Worm (Caenorhabditis elegans): ENCODE results near the gene B0252.5.

ce11 chrII:6915875-6916274 lies 2.8 kb downstream of the B0252.5 start, which contains the start of gene B0252.8:
- TF ChIP-seq elt-2 (tag; optimal IDR thresholded peaks at IDR 0.05) = no peak
- no peak for TF ChIP-seq C16A3.4 (tag; optimal IDR thresholded peaks at IDR 0.05)
- TF ChIP-seq nhr-28 (tag; optimal IDR thresholded peaks at IDR 0.05) = no peak
- no peak for TF ChIP-seq zip-4 (GFP tag; optimal IDR thresholded peaks at IDR 0.05)
- TF ChIP-seq pqm-1 (tag; optimal IDR thresholded peaks at IDR 0.05) = no peak
- TF ChIP-seq mdl-1 (tag; optimal IDR thresholded peaks at IDR 0.05) = no peak
- TF ChIP-seq skn-1 (tag; optimal IDR thresholded peaks at IDR 0.05) = no peak
- no peak for TF ChIP-seq sox-4 (tag; optimal IDR thresholded peaks at IDR 0.05)
- TF ChIP-seq ztf-11 (tag; optimal IDR thresholded peaks at IDR 0.05) = no peak
- TF ChIP-seq unc-62 (GFP tag; optimal IDR thresholded peaks at IDR 0.05) = no peak
- no peak for TF ChIP-seq blmp-1 (tag; optimal IDR thresholded peaks at IDR 0.05)
- no peak for TF ChIP-seq efl-1 (optimal IDR thresholded peaks at IDR 0.05)
- no peak for TF ChIP-seq efl-1 (GFP tag; optimal IDR thresholded peaks at IDR 0.05 in 1 of 2)

Data from whole organism, L1 larva.